Worm (Caenorhabditis elegans): Measurements from ENCODE around the gene mon-2.

Gene mon-2

ce11 chrIV:12088898-12089297 lies 7.7 kb upstream of the mon-2 start:
- TF ChIP-seq sem-4 (tag; optimal IDR thresholded peaks at IDR 0.05) (peak; percentile 13), ztf-4 (tag; optimal IDR thresholded peaks at IDR 0.05) (no peak), nhr-25 (tag; optimal IDR thresholded peaks at IDR 0.05) (peak; percentile 32), blmp-1 (tag; optimal IDR thresholded peaks at IDR 0.05; ENCODE audit: insufficient read depth) (peak; percentile 65), sma-9 (GFP tag; optimal IDR thresholded peaks at IDR 0.05) (no peak), sma-9 (tag; optimal IDR thresholded peaks at IDR 0.05) (no peak), fos-1 (tag; optimal IDR thresholded peaks at IDR 0.05) (no peak), nhr-77 (tag; optimal IDR thresholded peaks at IDR 0.05) (no peak), crh-2 (tag; optimal IDR thresholded peaks at IDR 0.05) (peak; percentile 80), unc-62 (GFP tag; optimal IDR thresholded peaks at IDR 0.05) (no peak), elt-3 (tag; optimal IDR thresholded peaks at IDR 0.05) (no peak), nhr-6 (tag; optimal IDR thresholded peaks at IDR 0.05) (no peak), peb-1 (tag; optimal IDR thresholded peaks at IDR 0.05) (no peak), nhr-11 (tag; optimal IDR thresholded peaks at IDR 0.05) (no peak), gmeb-1 (tag; optimal IDR thresholded peaks at IDR 0.05) (no peak), nhr-129 (tag; optimal IDR thresholded peaks at IDR 0.05) (peak; percentile 94), snpc-4 (tag; optimal IDR thresholded peaks at IDR 0.05) (no peak), ztf-11 (tag; optimal IDR thresholded peaks at IDR 0.05) (no peak), ceh-16 (tag; optimal IDR thresholded peaks at IDR 0.05) (no peak), nhr-12 (tag; optimal IDR thresholded peaks at IDR 0.05) (no peak), skn-1 (tag; optimal IDR thresholded peaks at IDR 0.05) (no peak), lin-13 (GFP tag; optimal IDR thresholded peaks at IDR 0.05) (peak; percentile 15), lin-11 (tag; optimal IDR thresholded peaks at IDR 0.05) (no peak), mab-5 (tag; optimal IDR thresholded peaks at IDR 0.05) (no peak), unc-55 (GFP tag; optimal IDR thresholded peaks at IDR 0.05) (peak; percentile 75), nhr-10 (tag; optimal IDR thresholded peaks at IDR 0.05) (no peak), alr-1 (tag; optimal IDR thresholded peaks at IDR 0.05) (no peak), F13H6.1 (tag; optimal IDR thresholded peaks at IDR 0.05) (no peak), unc-39 (tag; optimal IDR thresholded peaks at IDR 0.05) (no peak), aly-2 (tag; optimal IDR thresholded peaks at IDR 0.05) (no peak), mdl-1 (tag; optimal IDR thresholded peaks at IDR 0.05) (no peak), zag-1 (tag; optimal IDR thresholded peaks at IDR 0.05) (no peak), elt-1 (tag; optimal IDR thresholded peaks at IDR 0.05) (no peak), ama-1 (optimal IDR thresholded peaks at IDR 0.05) (no peak), mbf-1 (tag; optimal IDR thresholded peaks at IDR 0.05) (no peak), nhr-23 (tag; optimal IDR thresholded peaks at IDR 0.05) (no peak), ceh-82 (tag; optimal IDR thresholded peaks at IDR 0.05) (no peak), egl-27 (tag; optimal IDR thresholded peaks at IDR 0.05) (no peak), C34F6.9 (tag; optimal IDR thresholded peaks at IDR 0.05) (peak; percentile 61), ZK546.5 (tag; optimal IDR thresholded peaks at IDR 0.05) (no peak), nhr-237 (tag; optimal IDR thresholded peaks at IDR 0.05) (no peak), dmd-4 (tag; optimal IDR thresholded peaks at IDR 0.05) (no peak), lsy-2 (tag; optimal IDR thresholded peaks at IDR 0.05) (peak in 1 of 2 experiments; percentile 48), Y55F3AM.14 (GFP tag; optimal IDR thresholded peaks at IDR 0.05) (peak; percentile 0), sma-3 (GFP tag; optimal IDR thresholded peaks at IDR 0.05) (no peak)

DNA sequence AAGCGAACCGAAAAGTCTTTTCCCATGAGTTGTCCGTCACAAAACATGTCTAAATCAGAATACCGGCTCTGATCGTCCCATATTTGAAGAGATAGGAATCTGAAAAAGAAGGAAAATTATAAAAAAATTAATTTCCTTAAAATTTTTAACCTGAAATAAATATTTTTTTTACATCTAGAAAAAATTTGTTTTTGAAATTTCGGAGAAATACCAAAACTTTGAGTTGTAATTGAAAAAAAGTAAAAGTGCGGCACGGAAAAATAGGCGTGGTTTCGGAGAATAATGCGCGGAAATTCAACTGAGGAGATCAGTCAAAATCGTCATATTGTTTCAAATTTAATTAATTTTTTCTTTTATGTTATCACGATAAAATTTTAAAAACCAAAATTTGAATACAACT lies 7.0 kb upstream of the mon-2 start, which contains the start of gene F11A10.6:
F11A10.6 (minus strand) TSS at position 101 of the 400 bp plus-strand sequence.
- TF ChIP-seq nhr-21 (tag; optimal IDR thresholded peaks at IDR 0.05): no peak
- TF ChIP-seq unc-55 (GFP tag; optimal IDR thresholded peaks at IDR 0.05): no peak
- TF ChIP-seq mab-5 (tag; optimal IDR thresholded peaks at IDR 0.05): no peak
- no peak for TF ChIP-seq lsy-2 (tag; optimal IDR thresholded peaks at IDR 0.05)

Measured in whole organism, L2 larva.